Worm (Caenorhabditis elegans): ENCODE data around the gene Y68A4A.10.
A peak's percentile ranks its signal among the peaks of the same experiment; 100 is the strongest.

Gene Y68A4A.10

ce11 chrV:17238799-17239198 lies 36.9 kb downstream of the Y68A4A.10 start, which contains the start of gene T19C9.8:
Gene T19C9.8, plus strand, starts transcription at chrV:17239097.
- no peak for TF ChIP-seq ztf-23 (GFP tag; IDR thresholded peaks at IDR 0.05)

ce11 chrV:17240579-17241277 lies 38.8 kb downstream of the Y68A4A.10 start:
- TF ChIP-seq ref-1 (GFP tag; conservative IDR thresholded peaks at IDR 0.05) (no peak), klf-2 (GFP tag; conservative IDR thresholded peaks at IDR 0.05) (no peak), med-1 (GFP tag; optimal IDR thresholded peaks at IDR 0.05; ENCODE audit: insufficient read depth) (no peak), T22C8.4 (GFP tag; IDR thresholded peaks at IDR 0.05) (no peak), cog-1 (tag; optimal IDR thresholded peaks at IDR 0.05) (no peak), ztf-23 (GFP tag; IDR thresholded peaks at IDR 0.05) (no peak)

ce11 chrV:17241278-17241661 lies 39.3 kb downstream of the Y68A4A.10 start:
- TF ChIP-seq cog-1 (tag; optimal IDR thresholded peaks at IDR 0.05) (no peak), med-1 (GFP tag; optimal IDR thresholded peaks at IDR 0.05; ENCODE audit: insufficient read depth) (no peak), ztf-29 (GFP tag; IDR thresholded peaks at IDR 0.05) (no peak), ref-1 (GFP tag; conservative IDR thresholded peaks at IDR 0.05) (no peak), tab-1 (GFP tag; IDR thresholded peaks at IDR 0.05) (no peak), klf-2 (GFP tag; conservative IDR thresholded peaks at IDR 0.05) (no peak), flt-1 (GFP tag; IDR thresholded peaks at IDR 0.05) (no peak), ztf-23 (GFP tag; IDR thresholded peaks at IDR 0.05) (no peak), T22C8.4 (GFP tag; IDR thresholded peaks at IDR 0.05) (no peak)

- TF ChIP-seq ztf-23 (GFP tag; IDR thresholded peaks at IDR 0.05) (no peak), T22C8.4 (GFP tag; IDR thresholded peaks at IDR 0.05) (no peak), ref-1 (GFP tag; conservative IDR thresholded peaks at IDR 0.05) (no peak), klf-2 (GFP tag; conservative IDR thresholded peaks at IDR 0.05) (no peak), med-1 (GFP tag; optimal IDR thresholded peaks at IDR 0.05; ENCODE audit: insufficient read depth) (no peak)
Observed at ce11 chrV:17242552-17242951, 40.6 kb downstream of the Y68A4A.10 start, which contains the start of gene Y68A4B.3. Gene Y68A4B.3, minus strand, starts transcription at chrV:17242652.

- TF ChIP-seq ztf-23 (GFP tag; IDR thresholded peaks at IDR 0.05) = no peak
- no peak for TF ChIP-seq T22C8.4 (GFP tag; IDR thresholded peaks at IDR 0.05)
- TF ChIP-seq ztf-29 (GFP tag; IDR thresholded peaks at IDR 0.05) = no peak
- no peak for TF ChIP-seq tab-1 (GFP tag; IDR thresholded peaks at IDR 0.05)
- TF ChIP-seq klf-2 (GFP tag; conservative IDR thresholded peaks at IDR 0.05) = no peak
- TF ChIP-seq ref-1 (GFP tag; conservative IDR thresholded peaks at IDR 0.05) = no peak
- no peak for TF ChIP-seq med-1 (GFP tag; optimal IDR thresholded peaks at IDR 0.05; ENCODE audit: insufficient read depth)
- no peak for TF ChIP-seq flt-1 (GFP tag; IDR thresholded peaks at IDR 0.05)
- TF ChIP-seq cog-1 (tag; optimal IDR thresholded peaks at IDR 0.05) = no peak
Observed at ce11 chrV:17243016-17243415, 41.1 kb downstream of the Y68A4A.10 start.

- TF ChIP-seq cog-1 (tag; optimal IDR thresholded peaks at IDR 0.05) = no peak
- TF ChIP-seq med-1 (GFP tag; optimal IDR thresholded peaks at IDR 0.05; ENCODE audit: insufficient read depth) = no peak
- TF ChIP-seq ztf-23 (GFP tag; IDR thresholded peaks at IDR 0.05) = no peak
- TF ChIP-seq tab-1 (GFP tag; IDR thresholded peaks at IDR 0.05) = no peak
- no peak for TF ChIP-seq flt-1 (GFP tag; IDR thresholded peaks at IDR 0.05)
- TF ChIP-seq ztf-29 (GFP tag; IDR thresholded peaks at IDR 0.05) = no peak
Observed at ce11 chrV:17245406-17245805, 43.5 kb downstream of the Y68A4A.10 start, which contains the start of gene clec-242. Gene clec-242, minus strand, starts transcription at chrV:17245506.

ce11 chrV:17248915-17249314 lies 47.0 kb downstream of the Y68A4A.10 start, which contains the start of gene clec-243:
Gene clec-243, minus strand, starts transcription at chrV:17249015.
- TF ChIP-seq ztf-23 (GFP tag; IDR thresholded peaks at IDR 0.05) (no peak), tab-1 (GFP tag; IDR thresholded peaks at IDR 0.05) (no peak), T22C8.4 (GFP tag; IDR thresholded peaks at IDR 0.05) (no peak), klf-2 (GFP tag; conservative IDR thresholded peaks at IDR 0.05) (no peak), cog-1 (tag; optimal IDR thresholded peaks at IDR 0.05) (no peak), ref-1 (GFP tag; conservative IDR thresholded peaks at IDR 0.05) (no peak), ztf-29 (GFP tag; IDR thresholded peaks at IDR 0.05) (no peak), med-1 (GFP tag; optimal IDR thresholded peaks at IDR 0.05; ENCODE audit: insufficient read depth) (no peak), flt-1 (GFP tag; IDR thresholded peaks at IDR 0.05) (no peak)

ce11 chrV:17251364-17251961 lies 49.5 kb downstream of the Y68A4A.10 start, which contains the start of gene Y61B8A.6:
Gene Y61B8A.6, plus strand, starts transcription at chrV:17251911.
- no peak for TF ChIP-seq tab-1 (GFP tag; IDR thresholded peaks at IDR 0.05)
- 0 out of 2 replicates have a peak, but pooled peaks have one; percentile 9 for TF ChIP-seq T22C8.4 (GFP tag; IDR thresholded peaks at IDR 0.05)

Measured in whole organism, midembryonic.